Worm (Caenorhabditis elegans) whole organism, L4 larva: ENCODE results near the gene F22H10.11.

Source experiments
- F26F4.8 ChIP-seq: fragments of 200-800 bp; sonication (Bioruptor generic); conservative IDR thresholded peaks from 2 replicates; pipeline ENCODE4 v1.3.6; 2022; ENCODE audit warnings: missing genetic modification characterization, missing compliant biosample characterization
- T26A8.4 ChIP-seq: fragments of 200-800 bp; sonication (Bioruptor generic); IDR thresholded peaks from 2 replicates; pipeline ENCODE4 v1.3.6; 2022; ENCODE audit warnings: missing genetic modification characterization, missing compliant biosample characterization
- aha-1 ChIP-seq: fragments of 150-350 bp; peaks from one replicate; lab custom pipeline; 2014; ENCODE audit warnings: missing biosample characterization, missing genetic modification characterization
- arid-1 ChIP-seq: fragments of 200-800 bp; sonication (Bioruptor generic); conservative IDR thresholded peaks from 2 replicates; pipeline ENCODE4 v1.3.6; 2022; ENCODE audit warnings: missing genetic modification reagents, missing genetic modification characterization, missing compliant biosample characterization
- ceh-20 ChIP-seq: fragments of 200-800 bp; sonication (Bioruptor generic); IDR thresholded peaks from 2 replicates; pipeline ENCODE4 v1.3.6; 2022; ENCODE audit warnings: missing genetic modification reagents, missing genetic modification characterization, missing compliant biosample characterization
- ceh-32 ChIP-seq: sonication (generic microtip); optimal IDR thresholded peaks from 2 replicates; lab custom pipeline; 2016; ENCODE audit warnings: mild to moderate bottlenecking, missing genetic modification characterization, missing compliant biosample characterization; ENCODE audit not compliant: poor library complexity
- ceh-44 ChIP-seq: fragments of 200-800 bp; sonication (Bioruptor generic); IDR thresholded peaks from 2 replicates; pipeline ENCODE4 v1.3.6; 2022; ENCODE audit warnings: missing genetic modification reagents, missing genetic modification characterization, missing compliant biosample characterization
- ces-1 ChIP-seq: fragments of 150-350 bp; sonication (generic microtip); optimal IDR thresholded peaks from 4 replicates; lab custom pipeline; 2014; ENCODE audit warnings: missing biosample characterization, missing genetic modification reagents, missing genetic modification characterization
- daf-16 ChIP-seq, 3 experiments: sonication (generic microtip); optimal IDR thresholded peaks; 2 replicates each; lab custom pipeline; 2016 to 2017; ENCODE audit warnings: missing genetic modification characterization in 3 of 3, missing genetic modification reagents in 3 of 3, mild to moderate bottlenecking in 2 of 3, missing compliant biosample characterization in 2 of 3, missing biosample characterization in 1 of 3, moderate library complexity in 1 of 3
- daf-8 ChIP-seq: fragments of 200-800 bp; sonication (Bioruptor generic); IDR thresholded peaks from 2 replicates; pipeline ENCODE4 v1.3.6; 2022; ENCODE audit warnings: missing genetic modification characterization, missing compliant biosample characterization
- dmd-6 ChIP-seq: fragments of 200-800 bp; sonication (Bioruptor generic); IDR thresholded peaks from 2 replicates; pipeline ENCODE4 v1.3.6; 2022; ENCODE audit warnings: missing genetic modification reagents, missing genetic modification characterization, missing compliant biosample characterization
- dmd-9 ChIP-seq: fragments of 200-800 bp; sonication (Bioruptor generic); IDR thresholded peaks from 2 replicates; pipeline ENCODE4 v1.3.6; 2022; ENCODE audit warnings: missing genetic modification reagents, missing genetic modification characterization, missing compliant biosample characterization
- dpl-1 ChIP-seq: fragments of 150-350 bp; optimal IDR thresholded peaks from 2 replicates; lab custom pipeline; 2014; ENCODE audit warnings: missing biosample characterization, missing genetic modification reagents, missing genetic modification characterization
- dve-1 ChIP-seq: sonication (generic microtip); optimal IDR thresholded peaks from 2 replicates; lab custom pipeline; 2017; ENCODE audit warnings: antibody characterized with exemption, mild to moderate bottlenecking, missing genetic modification characterization, missing compliant biosample characterization; ENCODE audit not compliant: insufficient read depth
- egl-43 ChIP-seq: fragments of 200-800 bp; sonication (Bioruptor generic); IDR thresholded peaks from 2 replicates; pipeline ENCODE4 v1.3.6; 2022; ENCODE audit warnings: missing genetic modification reagents, missing genetic modification characterization, missing compliant biosample characterization
- fkh-10 ChIP-seq: fragments of 150-350 bp; optimal IDR thresholded peaks from 2 replicates; lab custom pipeline; 2014; ENCODE audit warnings: missing biosample characterization, missing genetic modification reagents, missing genetic modification characterization
- fos-1 ChIP-seq: fragments of 150-350 bp; optimal IDR thresholded peaks from 2 replicates; lab custom pipeline; 2014; ENCODE audit warnings: missing biosample characterization, missing genetic modification characterization
- lin-29 ChIP-seq: fragments of 200-800 bp; sonication (Bioruptor generic); IDR thresholded peaks from 2 replicates; pipeline ENCODE4 v1.3.6; 2022; ENCODE audit warnings: missing genetic modification reagents, missing genetic modification characterization, missing compliant biosample characterization
- lsy-2 ChIP-seq, 2 experiments: fragments of 150-350 bp in 1 of 2; sonication (generic microtip) in 1 of 2; optimal IDR thresholded peaks; 2 replicates each; lab custom pipeline; 2014 to 2017; ENCODE audit warnings: missing biosample characterization in 2 of 2, missing genetic modification characterization in 2 of 2
- madf-5 ChIP-seq, 2 experiments: fragments of 200-800 bp; sonication (Bioruptor generic); IDR thresholded peaks; 2 replicates each; pipeline ENCODE4 v1.3.6; 2022; ENCODE audit warnings: missing compliant biosample characterization in 2 of 2, missing genetic modification characterization in 2 of 2
- mdl-1 ChIP-seq, 2 experiments: fragments of 150-350 bp in 1 of 2; sonication (generic microtip) in 1 of 2; optimal IDR thresholded peaks; 2 replicates each; lab custom pipeline; 2014 to 2017; ENCODE audit warnings: missing biosample characterization in 2 of 2, missing genetic modification characterization in 2 of 2
- nhr-111 ChIP-seq: fragments of 200-800 bp; sonication (Bioruptor generic); optimal IDR thresholded peaks from 2 replicates; lab custom pipeline; 2018; ENCODE audit warnings: mild to moderate bottlenecking, missing genetic modification characterization, missing compliant biosample characterization
- nhr-28 ChIP-seq: fragments of 150-350 bp; optimal IDR thresholded peaks from 2 replicates; lab custom pipeline; 2014; ENCODE audit warnings: missing biosample characterization, missing genetic modification characterization
- nhr-41 ChIP-seq: fragments of 200-800 bp; sonication (Bioruptor generic); IDR thresholded peaks from 2 replicates; pipeline ENCODE4 v1.3.6; 2022; ENCODE audit warnings: missing genetic modification reagents, missing genetic modification characterization, missing compliant biosample characterization
- nhr-76 ChIP-seq: fragments of 150-350 bp; optimal IDR thresholded peaks from 2 replicates; lab custom pipeline; 2014; ENCODE audit warnings: missing biosample characterization, missing genetic modification characterization
- pha-4 ChIP-seq, 2 experiments: fragments of 150-350 bp in 1 of 2; fragments of 200-800 bp in 1 of 2; sonication (Bioruptor generic) in 1 of 2; IDR thresholded peaks in 1 of 2; optimal IDR thresholded peaks in 1 of 2; 2 replicates each; pipeline versions ENCODE4 v1.3.6 to Lab custom; 2014 to 2022; ENCODE audit warnings: missing genetic modification characterization in 2 of 2, missing genetic modification reagents in 2 of 2, missing biosample characterization in 1 of 2, missing compliant biosample characterization in 1 of 2
- php-3 ChIP-seq: fragments of 200-800 bp; sonication (Bioruptor generic); IDR thresholded peaks from 2 replicates; pipeline ENCODE4 v1.3.6; 2022; ENCODE audit warnings: missing genetic modification reagents, missing genetic modification characterization, missing compliant biosample characterization
- pqm-1 ChIP-seq: sonication (generic microtip); optimal IDR thresholded peaks from 2 replicates; lab custom pipeline; 2017; ENCODE audit warnings: missing biosample characterization, missing genetic modification characterization
- snpc-4 ChIP-seq: fragments of 150-350 bp; optimal IDR thresholded peaks from 2 replicates; lab custom pipeline; 2014; ENCODE audit warnings: missing biosample characterization, missing genetic modification characterization
- tag-97 ChIP-seq: fragments of 200-800 bp; sonication (Bioruptor generic); IDR thresholded peaks from 2 replicates; pipeline ENCODE4 v1.3.6; 2022; ENCODE audit warnings: missing genetic modification characterization, missing compliant biosample characterization
- unc-130 ChIP-seq: sonication (generic microtip); optimal IDR thresholded peaks from 2 replicates; lab custom pipeline; 2016; ENCODE audit warnings: missing genetic modification reagents, missing genetic modification characterization, missing compliant biosample characterization
- unc-62 ChIP-seq, 3 experiments: fragments of 150-350 bp in 1 of 3; sonication (generic microtip); optimal IDR thresholded peaks in 2 of 3; peaks in 1 of 3; 1 replicate in 1 of 3; 2 replicates in 2 of 3; lab custom pipeline; 2014 to 2017; ENCODE audit warnings: missing biosample characterization in 3 of 3, missing genetic modification characterization in 3 of 3, missing genetic modification reagents in 3 of 3, missing genotype in 1 of 3

F22H10.11 gene

ce11 chrX:16669106-16669505, 18.7 kb downstream of the F22H10.11 start:
- TF ChIP-seq daf-16 (GFP tag; optimal IDR thresholded peaks at IDR 0.05; lab: Kevin White, UChicago) (no peak), daf-16 (tag; optimal IDR thresholded peaks at IDR 0.05; lab: Kevin White, UChicago) (peak; percentile 47), lsy-2 (tag; optimal IDR thresholded peaks at IDR 0.05; lab: Kevin White, UChicago) (no peak), nhr-28 (peak; percentile 60), pqm-1 (tag; lab: Kevin White, UChicago) (peak; percentile 55), tag-97 (no peak), fkh-10 (GFP tag; lab: Kevin White, UChicago) (no peak), php-3 (GFP tag; lab: Robert Waterston, UW) (0 out of 2 replicates have a peak, but pooled peaks have one; percentile 40), dmd-6 (GFP tag; lab: Robert Waterston, UW) (peak; percentile 22; the same call in 1 of the 2 replicates), dve-1 (tag; lab: Kevin White, UChicago) (peak; percentile 13), arid-1 (GFP tag; lab: Robert Waterston, UW) (no peak)
- TF ChIP-seq, all 104 proteins: peak for 6

ce11 chrX:16667515-16667914, 20.3 kb downstream of the F22H10.11 start:
- TF ChIP-seq madf-5 (GFP tag; IDR thresholded peaks at IDR 0.05; lab: Robert Waterston, UW) (no peak), nhr-111 (GFP tag; lab: Kevin White, UChicago) (no peak), F26F4.8 (GFP tag; lab: Robert Waterston, UW) (no peak), php-3 (GFP tag; lab: Robert Waterston, UW) (no peak), egl-43 (GFP tag; lab: Robert Waterston, UW) (no peak), aha-1 (tag; lab: Kevin White, UChicago) (no peak), T26A8.4 (GFP tag; lab: Robert Waterston, UW) (no peak), ceh-44 (no peak), nhr-41 (GFP tag; lab: Robert Waterston, UW) (no peak), unc-130 (GFP tag; lab: Kevin White, UChicago) (no peak), mdl-1 (tag; optimal IDR thresholded peaks at IDR 0.05; lab: Kevin White, UChicago) (no peak), nhr-28 (no peak), snpc-4 (no peak), ceh-32 (tag; lab: Kevin White, UChicago) (no peak), daf-8 (no peak), dpl-1 (GFP tag; lab: Kevin White, UChicago) (no peak), dmd-9 (no peak), fos-1 (no peak)

- peak in 1 of 2 experiments; percentile 71 for TF ChIP-seq unc-62 (GFP tag; optimal IDR thresholded peaks at IDR 0.05 in 1 of 2; lab: Kevin White, UChicago)
- no peak for TF ChIP-seq unc-62 (tag; optimal IDR thresholded peaks at IDR 0.05; lab: Kevin White, UChicago)
- no peak for TF ChIP-seq ceh-20 (GFP tag; lab: Robert Waterston, UW)
- TF ChIP-seq pqm-1 (tag; lab: Kevin White, UChicago): no peak
- TF ChIP-seq T26A8.4 (GFP tag; lab: Robert Waterston, UW): no peak
- TF ChIP-seq, all 104 proteins: peak for 1
Observed at ce11 chrX:16662723-16663122, 25.1 kb downstream of the F22H10.11 start, which contains the start of gene F43B10.1. Gene F43B10.1, minus strand, starts transcription at chrX:16662823.

ce11 chrX:16660268-16660667, 27.6 kb downstream of the F22H10.11 start:
- TF ChIP-seq dve-1 (tag; lab: Kevin White, UChicago): no peak
- TF ChIP-seq php-3 (GFP tag; lab: Robert Waterston, UW): no peak
- TF ChIP-seq ces-1 (GFP tag; lab: Kevin White, UChicago): no peak
- TF ChIP-seq dmd-9: no peak
- no peak for TF ChIP-seq unc-130 (GFP tag; lab: Kevin White, UChicago)
- TF ChIP-seq lin-29 (GFP tag; lab: Robert Waterston, UW): no peak
- TF ChIP-seq nhr-76 (tag; lab: Kevin White, UChicago): no peak
- TF ChIP-seq pha-4 (GFP tag; IDR thresholded peaks at IDR 0.05; lab: Robert Waterston, UW): no peak
- no peak for TF ChIP-seq pha-4 (tag; optimal IDR thresholded peaks at IDR 0.05; lab: Kevin White, UChicago)
- TF ChIP-seq, all 104 proteins: peak for 0
